Fruit fly (Drosophila melanogaster): ENCODE results near the gene ImpE1.

ImpE1 gene

dm6 chr3L:8394944-8395343 is 22.7 kb downstream of the ImpE1 start:
- TF ChIP-seq CG8478 (optimal IDR thresholded peaks at IDR 0.05) (no peak), CTCF (optimal IDR thresholded peaks at IDR 0.05) (peak in 1 of 2 experiments; percentile 64)

DNA sequence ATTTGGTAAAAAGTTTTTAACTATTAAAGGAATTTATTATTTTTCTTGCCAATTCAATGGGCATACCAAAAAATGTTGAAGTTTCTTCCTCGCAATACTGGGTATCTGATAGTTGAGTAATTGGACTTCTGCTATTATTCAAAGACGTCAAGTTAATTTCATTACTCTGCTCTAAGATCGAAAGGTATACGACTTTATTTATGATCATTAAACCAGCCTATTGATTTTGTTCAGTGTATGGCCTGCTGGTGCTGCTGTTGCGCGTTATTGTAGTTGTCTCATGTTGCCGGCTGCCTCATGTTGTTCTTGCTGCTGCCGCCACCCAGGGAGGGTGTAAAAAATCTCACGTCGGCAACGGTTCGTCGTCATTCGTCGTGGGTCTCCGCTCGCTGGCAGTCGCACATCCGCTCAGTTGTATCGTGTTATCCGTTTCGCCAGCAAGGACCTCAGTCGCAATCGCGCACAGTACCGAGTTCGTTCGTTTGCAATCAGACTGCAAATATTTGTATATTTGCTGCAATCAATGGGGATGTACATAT is 23.5 kb downstream of the ImpE1 start, which contains the start of gene CG7120:
TSS of gene CG7120 (plus strand) at position 371 of the 539 bp plus-strand sequence.
- TF ChIP-seq CTCF (optimal IDR thresholded peaks at IDR 0.05) (no peak), CG8478 (optimal IDR thresholded peaks at IDR 0.05) (no peak)

DNA sequence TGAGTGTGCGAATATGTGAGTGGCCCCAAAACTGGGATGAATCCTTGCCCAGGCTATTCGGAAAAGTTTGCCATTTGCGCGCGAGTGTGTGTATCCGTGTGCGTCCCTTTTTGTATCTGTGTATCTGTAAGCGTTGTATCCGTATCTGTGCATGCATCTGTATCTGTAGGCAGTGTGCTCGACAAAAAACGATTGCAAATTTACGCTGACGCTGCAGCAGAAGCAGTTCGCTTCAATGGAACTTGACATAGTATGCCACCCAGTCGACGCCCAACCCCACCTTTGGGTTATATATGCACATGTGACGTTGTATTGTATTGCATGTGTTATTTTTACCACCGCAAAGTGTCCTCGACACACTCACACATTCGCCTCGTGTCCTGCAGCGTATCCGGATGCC is 24.0 kb downstream of the ImpE1 start:
- no peak for TF ChIP-seq CTCF (optimal IDR thresholded peaks at IDR 0.05)
- no peak for TF ChIP-seq CG8478 (optimal IDR thresholded peaks at IDR 0.05)

DNA sequence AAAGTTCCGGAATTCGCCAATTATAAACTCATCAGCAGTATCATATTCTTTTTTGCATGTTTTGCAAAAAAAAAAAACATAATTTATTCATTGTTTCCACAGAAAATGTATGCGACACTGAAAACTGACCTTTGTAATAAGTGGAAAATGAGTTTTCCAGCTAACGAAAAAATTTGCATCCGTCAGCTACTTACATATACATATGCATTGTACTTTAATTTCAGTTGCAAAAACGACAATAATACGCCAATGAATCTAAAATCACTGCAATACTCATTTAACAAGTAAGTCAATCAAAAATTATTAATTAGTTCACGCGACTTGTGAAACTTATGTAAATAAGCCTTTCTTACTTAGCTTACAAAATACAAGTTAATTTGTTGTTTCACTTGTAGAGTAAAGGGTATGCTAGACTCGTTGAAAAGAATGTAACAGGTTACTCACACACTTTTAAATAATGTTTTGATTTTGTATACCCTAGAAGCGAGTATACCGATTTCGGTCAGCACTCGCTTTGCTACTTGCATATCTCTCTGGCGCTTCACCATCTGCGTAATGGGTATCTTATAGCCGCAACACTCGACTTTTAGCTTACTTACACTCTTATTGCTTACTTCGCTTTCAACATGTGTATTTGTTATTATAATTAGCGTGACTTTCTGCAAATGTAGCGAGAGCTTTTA is 26.7 kb downstream of the ImpE1 start:
- no peak for TF ChIP-seq CG8478 (optimal IDR thresholded peaks at IDR 0.05)
- no peak for TF ChIP-seq CTCF (optimal IDR thresholded peaks at IDR 0.05)

DNA sequence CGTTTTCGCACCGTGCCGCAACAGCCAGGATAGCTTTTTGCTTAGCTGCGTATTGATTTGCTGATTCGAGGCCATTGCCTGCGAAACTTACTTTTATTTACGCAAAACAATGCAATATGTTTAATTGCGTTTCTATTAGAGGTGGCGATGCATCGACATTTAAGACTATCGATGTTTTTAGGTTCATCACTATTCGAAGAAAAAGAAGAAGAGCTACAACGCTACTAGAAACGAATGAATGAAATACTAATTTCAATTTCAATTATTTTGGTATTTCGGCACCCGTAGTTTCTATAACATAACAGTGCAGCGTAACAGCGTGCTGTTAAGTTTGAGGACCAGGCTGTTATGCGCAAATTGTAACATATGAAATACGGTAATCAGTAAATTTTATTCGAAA is 32.9 kb downstream of the ImpE1 start, which contains the start of the genes Tpt, mkg-p and CG13667:
TSS of gene Tpt (minus strand) at position 155 of the 400 bp plus-strand sequence.
TSS of gene mkg-p (minus strand) at position 155 of the 400 bp plus-strand sequence.
TSS of gene CG13667 (plus strand) at position 332 of the 400 bp plus-strand sequence.
- TF ChIP-seq CTCF (optimal IDR thresholded peaks at IDR 0.05) (peak in 1 of 2 experiments; percentile 37), CG8478 (optimal IDR thresholded peaks at IDR 0.05) (no peak)

DNA sequence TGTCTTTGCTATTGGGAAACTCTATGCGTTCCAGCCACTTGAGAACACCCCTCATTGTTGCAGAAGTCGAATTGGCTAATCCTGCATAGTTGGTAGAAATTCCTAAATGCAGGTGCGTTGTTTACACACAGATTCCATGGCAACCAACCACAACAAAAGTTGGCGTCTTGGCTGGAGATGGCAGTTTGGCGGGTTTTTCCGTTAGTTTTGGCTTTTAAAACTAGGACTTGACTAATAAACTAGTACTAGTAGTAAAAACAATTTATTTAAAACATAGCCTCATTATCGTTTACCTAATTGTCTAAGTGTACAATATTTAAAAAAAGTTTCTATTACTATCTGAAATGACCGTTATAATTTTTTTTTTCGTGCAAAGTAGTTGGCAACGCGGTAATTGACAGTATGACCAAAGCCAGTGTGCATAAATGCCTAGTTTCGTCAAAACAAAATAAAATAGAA is 39.3 kb downstream of the ImpE1 start, which contains the start of gene Exo70:
TSS of gene Exo70 (plus strand) at position 413 of the 459 bp plus-strand sequence.
- no peak for TF ChIP-seq CTCF (optimal IDR thresholded peaks at IDR 0.05)
- no peak for TF ChIP-seq CG8478 (optimal IDR thresholded peaks at IDR 0.05)

- TF ChIP-seq CTCF (optimal IDR thresholded peaks at IDR 0.05) (no peak), CG8478 (optimal IDR thresholded peaks at IDR 0.05) (no peak)
Observed at dm6 chr3L:8412725-8413124, 40.5 kb downstream of the ImpE1 start, which contains the start of the genes Oseg1 and mtrm. Gene Oseg1 (minus strand): TSS chr3L:8412825. Gene mtrm (plus strand): TSS chr3L:8413012.

DNA sequence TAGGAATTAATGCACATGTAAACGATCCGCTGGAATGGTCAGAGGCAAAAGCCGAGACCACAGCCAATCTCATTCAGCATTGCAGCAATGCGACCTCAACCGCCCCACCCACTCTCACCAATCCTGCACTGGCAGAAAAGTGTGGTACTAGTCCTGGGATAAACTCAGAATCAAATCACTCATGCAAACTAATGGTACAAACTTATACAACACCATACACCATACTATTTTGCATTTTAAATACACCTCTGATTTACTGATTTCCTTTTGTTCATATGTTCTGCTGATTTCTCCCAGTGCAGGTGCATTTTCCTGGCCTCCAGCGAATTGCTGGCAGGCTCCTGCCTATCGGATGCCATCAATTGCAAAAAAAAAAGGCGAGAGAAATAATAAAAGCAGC is 46.8 kb downstream of the ImpE1 start:
- TF ChIP-seq CTCF (optimal IDR thresholded peaks at IDR 0.05), result no peak
- no peak for TF ChIP-seq CG8478 (optimal IDR thresholded peaks at IDR 0.05)

DNA sequence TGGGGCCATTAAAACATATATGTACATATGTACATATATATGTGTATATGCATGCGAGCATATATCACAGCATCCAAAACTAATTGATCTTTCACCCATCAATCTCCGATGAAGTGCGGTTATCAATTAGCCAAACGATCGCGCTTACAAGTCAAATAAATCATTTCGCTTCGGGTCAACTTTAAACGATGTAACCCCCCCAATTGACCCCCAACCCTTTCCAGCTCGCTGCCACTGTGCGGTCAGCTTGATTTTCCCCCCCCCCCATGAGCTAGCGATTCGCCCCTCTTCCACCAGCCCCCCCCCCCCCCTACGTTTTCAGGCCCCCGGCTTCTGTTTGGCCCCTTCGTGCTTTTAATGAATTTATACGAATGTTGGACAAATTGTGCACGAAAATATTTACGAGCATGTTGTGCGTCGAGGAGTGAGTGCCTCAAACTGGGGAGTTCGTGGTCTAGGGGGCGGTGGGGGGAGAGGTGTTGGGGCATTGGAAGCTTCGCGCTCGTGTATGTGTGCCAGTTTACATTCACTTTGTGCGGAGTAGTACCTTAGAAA is 47.5 kb downstream of the ImpE1 start:
- no peak for TF ChIP-seq CG8478 (optimal IDR thresholded peaks at IDR 0.05)
- TF ChIP-seq CTCF (optimal IDR thresholded peaks at IDR 0.05), result no peak

DNA sequence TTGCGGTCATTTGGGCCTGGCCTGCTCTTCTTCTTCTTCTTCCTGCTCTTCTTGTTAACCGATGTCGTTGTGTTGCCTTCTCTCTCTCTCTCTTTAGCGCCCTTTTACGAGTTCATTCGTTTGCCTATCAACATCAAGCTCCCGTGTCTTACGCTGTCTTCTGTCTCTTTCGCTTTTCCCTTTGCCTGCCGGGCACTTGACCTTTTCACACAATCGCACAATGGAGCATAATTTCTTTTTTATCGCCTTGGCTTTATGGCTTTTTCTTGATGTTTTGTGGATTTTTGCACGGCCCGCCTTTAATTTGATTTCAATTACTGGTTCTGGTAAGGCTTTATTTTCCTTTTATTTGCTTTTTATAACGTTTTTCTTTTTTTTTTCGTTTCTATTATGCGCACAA is 49.2 kb downstream of the ImpE1 start:
- no peak for TF ChIP-seq CTCF (optimal IDR thresholded peaks at IDR 0.05)
- no peak for TF ChIP-seq CG8478 (optimal IDR thresholded peaks at IDR 0.05)

DNA sequence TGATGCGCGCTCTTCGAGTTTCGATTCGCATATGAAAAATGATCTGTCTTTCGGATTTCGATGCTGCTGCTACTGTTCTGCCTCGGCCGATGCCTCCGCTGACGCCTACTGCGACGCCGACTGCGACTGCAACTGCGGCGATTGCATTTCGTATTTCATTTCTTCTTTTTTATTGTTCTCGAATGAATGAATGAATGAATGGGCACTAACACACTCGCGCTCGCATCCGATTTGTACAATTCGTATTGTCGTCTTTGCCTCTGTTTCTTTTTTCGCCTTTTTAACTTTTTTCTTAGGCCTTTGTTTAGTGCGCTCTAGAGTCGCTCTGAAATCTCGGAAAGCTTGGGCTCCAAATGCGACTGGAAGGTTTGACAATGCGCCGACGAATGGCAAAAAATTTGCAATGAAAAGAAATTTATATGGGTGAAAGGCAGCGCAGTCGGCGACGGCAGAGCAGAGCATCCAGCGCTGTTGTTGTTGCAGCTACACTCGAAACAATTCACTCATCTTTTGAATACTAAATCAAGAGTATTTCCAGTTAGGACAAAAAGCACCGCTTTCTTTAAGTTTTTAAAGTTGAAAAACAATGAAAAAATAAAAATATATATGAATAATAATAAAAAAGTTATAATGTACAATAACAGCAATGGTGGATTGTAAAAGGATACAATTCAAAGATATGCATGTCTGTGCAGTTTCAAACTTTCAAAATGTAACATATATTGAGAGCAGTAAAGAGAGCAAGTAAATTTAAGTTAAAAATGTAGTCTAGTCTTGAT is 49.8 kb downstream of the ImpE1 start, which contains the start of gene CG32354:
TSS of gene CG32354 (minus strand) at position 398 of the 779 bp plus-strand sequence.
- no peak for TF ChIP-seq CG8478 (optimal IDR thresholded peaks at IDR 0.05)
- no peak for TF ChIP-seq CTCF (optimal IDR thresholded peaks at IDR 0.05)

- TF ChIP-seq CG8478 (optimal IDR thresholded peaks at IDR 0.05) (no peak), CTCF (optimal IDR thresholded peaks at IDR 0.05) (no peak)
Observed at dm6 chr3L:8423156-8423555, 51.0 kb downstream of the ImpE1 start.

DNA sequence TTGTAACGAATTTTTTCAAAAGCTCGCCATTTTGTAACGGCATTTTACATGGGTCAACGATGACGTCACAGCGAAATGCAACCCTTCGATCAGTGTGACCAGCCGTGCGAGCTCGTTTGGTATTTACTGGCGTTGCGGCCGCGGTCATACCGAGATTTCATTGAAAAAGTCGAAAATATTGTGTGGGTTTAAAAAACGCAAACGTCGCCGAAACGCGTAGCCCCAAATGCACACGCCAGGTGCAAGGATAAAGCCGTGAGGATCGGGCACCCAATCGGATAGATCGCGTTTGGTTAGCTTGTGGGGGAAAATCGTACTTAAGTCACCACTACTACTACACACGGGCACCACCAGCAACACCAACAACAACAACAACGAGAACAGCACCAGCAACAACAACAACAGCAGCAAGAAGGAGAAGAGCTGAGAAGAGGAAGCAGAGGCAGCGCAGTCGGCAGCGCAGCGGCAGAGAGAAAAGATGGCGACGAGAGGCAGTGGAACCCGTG is 52.7 kb downstream of the ImpE1 start, which contains the start of gene Cbl:
TSS of gene Cbl (plus strand) at position 124 of the 506 bp plus-strand sequence.
- TF ChIP-seq CTCF (optimal IDR thresholded peaks at IDR 0.05) (peak in 1 of 2 experiments; percentile 28), CG8478 (optimal IDR thresholded peaks at IDR 0.05) (no peak)

DNA sequence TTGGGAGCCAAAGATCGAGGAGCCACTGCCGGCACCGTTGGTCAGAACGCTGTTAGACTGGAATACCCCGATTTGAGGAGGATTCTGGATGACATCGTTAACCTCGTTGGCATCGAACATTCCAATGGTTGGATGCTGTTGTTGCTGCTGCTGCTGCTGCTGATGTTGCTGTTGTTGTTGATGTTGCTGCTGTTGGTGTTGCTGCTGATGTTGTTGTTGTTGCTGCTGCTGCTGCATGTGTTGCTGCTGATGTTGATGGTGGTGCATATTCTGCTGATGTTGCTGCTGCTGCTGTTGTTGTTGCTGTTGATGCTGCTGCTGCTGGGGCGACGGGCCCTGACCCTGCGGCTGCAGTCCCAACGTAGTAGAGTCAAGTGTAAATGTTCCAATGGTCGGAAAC is 65.4 kb downstream of the ImpE1 start:
- TF ChIP-seq CG8478 (optimal IDR thresholded peaks at IDR 0.05), result no peak
- no peak for TF ChIP-seq CTCF (optimal IDR thresholded peaks at IDR 0.05)
